Worm (Caenorhabditis elegans): ENCODE data around the gene srw-33.
A peak's percentile ranks its signal among the peaks of the same experiment; 100 is the strongest.

Gene srw-33

ce11 chrV:15471029-15471428 is 19.7 kb upstream of the srw-33 start, which contains the start of gene dpf-1:
Gene dpf-1 (plus strand): TSS chrV:15471329.
- TF ChIP-seq ztf-11 (tag; optimal IDR thresholded peaks at IDR 0.05) (no peak), ZK546.5 (tag; optimal IDR thresholded peaks at IDR 0.05) (no peak), Y55F3AM.14 (GFP tag; optimal IDR thresholded peaks at IDR 0.05) (no peak), nhr-23 (tag; optimal IDR thresholded peaks at IDR 0.05) (no peak), crh-2 (tag; optimal IDR thresholded peaks at IDR 0.05) (no peak), lin-39 (tag; optimal IDR thresholded peaks at IDR 0.05) (no peak), nhr-237 (tag; optimal IDR thresholded peaks at IDR 0.05) (no peak), zag-1 (tag; optimal IDR thresholded peaks at IDR 0.05) (no peak)

- no peak for TF ChIP-seq ama-1 (optimal IDR thresholded peaks at IDR 0.05)
- TF ChIP-seq sma-9 (GFP tag; optimal IDR thresholded peaks at IDR 0.05): no peak
- no peak for TF ChIP-seq sma-9 (tag; optimal IDR thresholded peaks at IDR 0.05)
- TF ChIP-seq ceh-82 (tag; optimal IDR thresholded peaks at IDR 0.05): no peak
- TF ChIP-seq fos-1 (tag; optimal IDR thresholded peaks at IDR 0.05): no peak
- TF ChIP-seq ztf-1 (GFP tag; conservative IDR thresholded peaks at IDR 0.05): no peak
- TF ChIP-seq egl-27 (tag; optimal IDR thresholded peaks at IDR 0.05): no peak
- no peak for TF ChIP-seq unc-62 (GFP tag; optimal IDR thresholded peaks at IDR 0.05)
- no peak for TF ChIP-seq lsy-2 (tag; optimal IDR thresholded peaks at IDR 0.05)
- no peak for TF ChIP-seq R02D3.7 (tag; optimal IDR thresholded peaks at IDR 0.05)
- TF ChIP-seq F13H6.1 (tag; optimal IDR thresholded peaks at IDR 0.05): no peak
- TF ChIP-seq ztf-4 (tag; optimal IDR thresholded peaks at IDR 0.05): no peak
- TF ChIP-seq Y55F3AM.14 (GFP tag; optimal IDR thresholded peaks at IDR 0.05): no peak
- TF ChIP-seq lin-11 (tag; optimal IDR thresholded peaks at IDR 0.05): no peak
These were observed 15.4 kb upstream of the srw-33 start for ce11 chrV:15466719-15467118.

DNA sequence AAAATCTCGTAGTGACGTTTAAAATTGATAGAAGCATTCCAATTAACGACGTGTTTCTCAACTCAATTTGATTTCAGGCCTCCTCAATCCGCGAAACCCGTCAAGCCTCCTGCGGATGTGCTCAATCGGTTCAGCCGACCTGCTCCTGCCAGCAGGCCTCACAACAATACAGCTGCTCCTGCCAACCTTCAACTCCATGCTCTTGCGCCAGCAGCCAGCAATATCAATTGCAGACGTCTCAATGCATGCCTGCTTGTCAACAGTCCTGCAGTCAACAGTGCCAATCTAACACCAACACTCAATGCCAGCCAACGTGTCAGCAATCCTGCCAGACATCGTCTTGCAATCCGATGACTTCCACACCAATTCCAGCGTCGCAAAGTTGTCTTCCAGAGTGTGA is 14.7 kb upstream of the srw-33 start:
- TF ChIP-seq unc-55 (GFP tag; optimal IDR thresholded peaks at IDR 0.05) (no peak), nhr-6 (tag; optimal IDR thresholded peaks at IDR 0.05) (no peak), lin-39 (tag; optimal IDR thresholded peaks at IDR 0.05) (no peak), mdl-1 (tag; optimal IDR thresholded peaks at IDR 0.05) (no peak), ceh-16 (tag; optimal IDR thresholded peaks at IDR 0.05) (no peak), ama-1 (optimal IDR thresholded peaks at IDR 0.05) (no peak), ZK546.5 (tag; optimal IDR thresholded peaks at IDR 0.05) (no peak), mbf-1 (tag; optimal IDR thresholded peaks at IDR 0.05) (no peak), Y55F3AM.14 (GFP tag; optimal IDR thresholded peaks at IDR 0.05) (no peak), snpc-4 (tag; optimal IDR thresholded peaks at IDR 0.05) (no peak)

ce11 chrV:15465032-15465727 is 13.9 kb upstream of the srw-33 start, which contains the start of gene pqn-71:
Gene pqn-71 (plus strand): TSS chrV:15465677.
- no peak for TF ChIP-seq unc-39 (tag; optimal IDR thresholded peaks at IDR 0.05)
- TF ChIP-seq nhr-6 (tag; optimal IDR thresholded peaks at IDR 0.05): no peak
- no peak for TF ChIP-seq nhr-237 (tag; optimal IDR thresholded peaks at IDR 0.05)
- no peak for TF ChIP-seq elt-1 (tag; optimal IDR thresholded peaks at IDR 0.05)
- TF ChIP-seq lsy-2 (tag; optimal IDR thresholded peaks at IDR 0.05): peak; percentile 71 to 85
- TF ChIP-seq dmd-4 (tag; optimal IDR thresholded peaks at IDR 0.05): no peak
- no peak for TF ChIP-seq peb-1 (tag; optimal IDR thresholded peaks at IDR 0.05)
- peak; percentile 82 for TF ChIP-seq nhr-21 (tag; optimal IDR thresholded peaks at IDR 0.05)
- peak; percentile 69 for TF ChIP-seq unc-55 (GFP tag; optimal IDR thresholded peaks at IDR 0.05)
- TF ChIP-seq sem-4 (tag; optimal IDR thresholded peaks at IDR 0.05): peak; percentile 63
- peak; percentile 46 for TF ChIP-seq mab-5 (tag; optimal IDR thresholded peaks at IDR 0.05)
- no peak for TF ChIP-seq ama-1 (optimal IDR thresholded peaks at IDR 0.05)
- peak; percentile 58 for TF ChIP-seq snpc-4 (tag; optimal IDR thresholded peaks at IDR 0.05)
- peak; percentile 16 for TF ChIP-seq ceh-82 (tag; optimal IDR thresholded peaks at IDR 0.05)
- TF ChIP-seq ztf-1 (GFP tag; conservative IDR thresholded peaks at IDR 0.05): no peak
- TF ChIP-seq lin-39 (tag; optimal IDR thresholded peaks at IDR 0.05): no peak
- TF ChIP-seq aly-2 (tag; optimal IDR thresholded peaks at IDR 0.05): no peak
- peak; percentile 8 for TF ChIP-seq alr-1 (tag; optimal IDR thresholded peaks at IDR 0.05)
- no peak for TF ChIP-seq unc-62 (GFP tag; optimal IDR thresholded peaks at IDR 0.05)
- TF ChIP-seq sma-3 (GFP tag; optimal IDR thresholded peaks at IDR 0.05): peak; percentile 91
- TF ChIP-seq R02D3.7 (tag; optimal IDR thresholded peaks at IDR 0.05): no peak
- peak; percentile 52 for TF ChIP-seq C34F6.9 (tag; optimal IDR thresholded peaks at IDR 0.05)
- TF ChIP-seq ztf-4 (tag; optimal IDR thresholded peaks at IDR 0.05): no peak
- TF ChIP-seq mbf-1 (tag; optimal IDR thresholded peaks at IDR 0.05): peak; percentile 10
- TF ChIP-seq gmeb-1 (tag; optimal IDR thresholded peaks at IDR 0.05): peak; percentile 81
- peak; percentile 69 for TF ChIP-seq nhr-129 (tag; optimal IDR thresholded peaks at IDR 0.05)
- no peak for TF ChIP-seq ztf-11 (tag; optimal IDR thresholded peaks at IDR 0.05)
- peak; percentile 26 for TF ChIP-seq nhr-10 (tag; optimal IDR thresholded peaks at IDR 0.05)
- no peak for TF ChIP-seq blmp-1 (tag; optimal IDR thresholded peaks at IDR 0.05; ENCODE audit: insufficient read depth)
- TF ChIP-seq sma-9 (GFP tag; optimal IDR thresholded peaks at IDR 0.05): peak; percentile 74
- no peak for TF ChIP-seq sma-9 (tag; optimal IDR thresholded peaks at IDR 0.05)
- no peak for TF ChIP-seq nhr-12 (tag; optimal IDR thresholded peaks at IDR 0.05)
- TF ChIP-seq elt-3 (tag; optimal IDR thresholded peaks at IDR 0.05): no peak
- TF ChIP-seq zag-1 (tag; optimal IDR thresholded peaks at IDR 0.05): peak; percentile 57
- TF ChIP-seq Y55F3AM.14 (GFP tag; optimal IDR thresholded peaks at IDR 0.05): peak; percentile 79
- TF ChIP-seq skn-1 (tag; optimal IDR thresholded peaks at IDR 0.05): no peak
- peak; percentile 80 for TF ChIP-seq egl-27 (tag; optimal IDR thresholded peaks at IDR 0.05)
- no peak for TF ChIP-seq ZK546.5 (tag; optimal IDR thresholded peaks at IDR 0.05)
